Fruit fly (Drosophila melanogaster) whole organism, embryonic: ENCODE results near the gene CG4586.
A peak's percentile ranks its signal among the peaks of the same experiment; 100 is the strongest.

Experiments used
- Atf3 ChIP-seq: fragments of 200-800 bp; sonication (Bioruptor generic); optimal IDR thresholded peaks from 3 replicates; lab custom pipeline; 2016; ENCODE audit warnings: missing biosample characterization, missing genetic modification characterization
- BEAF-32 ChIP-seq: fragments of 200-800 bp; sonication (Bioruptor generic); optimal IDR thresholded peaks from 3 replicates; lab custom pipeline; 2017; ENCODE audit warnings: missing biosample characterization, missing genetic modification characterization, mild to moderate bottlenecking, moderate library complexity, missing genetic modification reagents
- C15 ChIP-seq: fragments of 200-800 bp; sonication (Bioruptor generic); IDR thresholded peaks from 3 replicates; pipeline ENCODE4 v1.3.6; 2022; ENCODE audit warnings: missing biosample characterization, missing genetic modification characterization
- CG10147 ChIP-seq: fragments of 200-800 bp; sonication (Bioruptor generic); optimal IDR thresholded peaks from 2 replicates; lab custom pipeline; 2019; ENCODE audit warnings: missing biosample characterization, mild to moderate bottlenecking, missing genetic modification characterization, moderate library complexity
- CG10267 ChIP-seq: fragments of 200-800 bp; sonication (Bioruptor generic); optimal IDR thresholded peaks from 2 replicates; lab custom pipeline; 2018; ENCODE audit warnings: missing biosample characterization, mild to moderate bottlenecking, missing genetic modification characterization, moderate library complexity
- CG10321 ChIP-seq: fragments of 200-800 bp; sonication (Bioruptor generic); IDR thresholded peaks from 2 replicates; pipeline ENCODE4 v1.3.6; 2022; ENCODE audit warnings: missing biosample characterization, missing genetic modification characterization
- CG12236 ChIP-seq: fragments of 200-800 bp; sonication (Bioruptor generic); optimal IDR thresholded peaks from 2 replicates; lab custom pipeline; 2016; ENCODE audit warnings: missing biosample characterization, missing genetic modification characterization
- CG12299 ChIP-seq: fragments of 200-800 bp; sonication (Bioruptor generic); optimal IDR thresholded peaks from 2 replicates; lab custom pipeline; 2018; ENCODE audit warnings: missing biosample characterization, mild to moderate bottlenecking, missing genetic modification characterization
- CG14050 ChIP-seq: fragments of 200-800 bp; sonication (Bioruptor generic); IDR thresholded peaks from 3 replicates; pipeline ENCODE4 v1.3.6; 2022; ENCODE audit warnings: missing biosample characterization, missing genetic modification characterization
- CG14860 ChIP-seq: fragments of 200-800 bp; sonication (Bioruptor generic); IDR thresholded peaks from 3 replicates; pipeline ENCODE4 v1.3.6; 2022; ENCODE audit warnings: missing biosample characterization, missing genetic modification characterization; ENCODE audit not compliant: partially characterized antibody
- CG1602 ChIP-seq: fragments of 200-800 bp; sonication (Bioruptor generic); optimal IDR thresholded peaks from 3 replicates; lab custom pipeline; 2016; ENCODE audit warnings: missing biosample characterization, missing genetic modification characterization
- CG17328 ChIP-seq: fragments of 200-800 bp; sonication (Bioruptor generic); IDR thresholded peaks from 2 replicates; pipeline ENCODE4 v1.3.6; 2022; ENCODE audit warnings: missing biosample characterization, missing genetic modification characterization
- CG3281 ChIP-seq: fragments of 200-800 bp; sonication (Bioruptor generic); optimal IDR thresholded peaks from 3 replicates; lab custom pipeline; 2017; ENCODE audit warnings: missing biosample characterization, mild to moderate bottlenecking, missing genetic modification characterization
- CG6791 ChIP-seq: fragments of 200-800 bp; sonication (Bioruptor generic); IDR thresholded peaks from 3 replicates; pipeline ENCODE4 v1.3.6; 2022; ENCODE audit warnings: missing biosample characterization, missing genetic modification characterization; ENCODE audit not compliant: partially characterized antibody
- CG7963 ChIP-seq: fragments of 200-800 bp; sonication (Bioruptor generic); IDR thresholded peaks from 3 replicates; pipeline ENCODE4 v1.3.6; 2022; ENCODE audit warnings: missing biosample characterization, missing genetic modification characterization; ENCODE audit not compliant: partially characterized antibody
- CG7987 ChIP-seq: fragments of 200-800 bp; sonication (Bioruptor generic); optimal IDR thresholded peaks from 2 replicates; lab custom pipeline; 2018; ENCODE audit warnings: missing biosample characterization, mild to moderate bottlenecking, missing genetic modification characterization, moderate library complexity
- CG8388 ChIP-seq: fragments of 200-800 bp; sonication (Bioruptor generic); optimal IDR thresholded peaks from 2 replicates; lab custom pipeline; 2019; ENCODE audit warnings: missing biosample characterization, mild to moderate bottlenecking, missing genetic modification characterization, moderate library complexity
- D19B ChIP-seq: fragments of 200-800 bp; sonication (Bioruptor generic); optimal IDR thresholded peaks from 2 replicates; lab custom pipeline; 2017; ENCODE audit warnings: missing biosample characterization, mild to moderate bottlenecking, missing genetic modification characterization
- Dp ChIP-seq: fragments of 200-800 bp; sonication (Bioruptor generic); optimal IDR thresholded peaks from 2 replicates; lab custom pipeline; 2018; ENCODE audit warnings: missing biosample characterization, mild to moderate bottlenecking, missing genetic modification characterization, moderate library complexity
- E2f1 ChIP-seq: fragments of 200-800 bp; sonication (Bioruptor generic); IDR thresholded peaks from 2 replicates; pipeline ENCODE4 v1.3.6; 2022; ENCODE audit warnings: missing biosample characterization, missing genetic modification characterization
- Ets65A ChIP-seq: fragments of 200-800 bp; sonication (Bioruptor generic); peaks from one replicate; lab custom pipeline; 2016; ENCODE audit warnings: missing biosample characterization, missing genetic modification characterization
- Hand ChIP-seq: fragments of 200-800 bp; sonication (Bioruptor generic); optimal IDR thresholded peaks from 2 replicates; lab custom pipeline; 2017; ENCODE audit warnings: mild to moderate bottlenecking, missing biosample characterization, missing genetic modification reagents, missing genetic modification characterization
- Hr51 ChIP-seq, 2 experiments: fragments of 200-800 bp; sonication (Bioruptor generic); optimal IDR thresholded peaks; 2 replicates in 1 of 2; 3 replicates in 1 of 2; lab custom pipeline; 2016 to 2018; ENCODE audit warnings: missing biosample characterization in 2 of 2, missing genetic modification characterization in 2 of 2, mild to moderate bottlenecking in 1 of 2, moderate library complexity in 1 of 2
- Hsf ChIP-seq: fragments of 200-800 bp; sonication (Bioruptor generic); optimal IDR thresholded peaks from 3 replicates; lab custom pipeline; 2016; ENCODE audit warnings: missing biosample characterization, missing genetic modification characterization
- MESR4 ChIP-seq: fragments of 200-800 bp; sonication (Bioruptor generic); optimal IDR thresholded peaks from 2 replicates; lab custom pipeline; 2018; ENCODE audit warnings: missing biosample characterization, mild to moderate bottlenecking, missing genetic modification characterization, moderate library complexity
- PHDP ChIP-seq: fragments of 200-800 bp; sonication (Bioruptor generic); optimal IDR thresholded peaks from 3 replicates; lab custom pipeline; 2018; ENCODE audit warnings: missing biosample characterization, mild to moderate bottlenecking, missing genetic modification characterization, moderate library complexity
- Poxn ChIP-seq: fragments of 200-800 bp; sonication (Bioruptor generic); IDR thresholded peaks from 2 replicates; pipeline ENCODE4 v1.3.6; 2022; ENCODE audit warnings: missing biosample characterization, missing genetic modification characterization
- Scr ChIP-seq: fragments of 200-800 bp; sonication (Bioruptor generic); IDR thresholded peaks from 2 replicates; pipeline ENCODE4 v1.3.6; 2022; ENCODE audit warnings: missing biosample characterization, missing genetic modification characterization; ENCODE audit not compliant: partially characterized antibody
- Side ChIP-seq: fragments of 200-800 bp; sonication (Bioruptor generic); optimal IDR thresholded peaks from 2 replicates; lab custom pipeline; 2016; ENCODE audit warnings: missing biosample characterization, missing genetic modification characterization
- Tbp ChIP-seq: fragments of >200 bp; optimal IDR thresholded peaks from 2 replicates; lab custom pipeline; 2018; ENCODE audit warnings: missing biosample characterization, missing genetic modification characterization
- ac ChIP-seq: fragments of 200-800 bp; sonication (Bioruptor generic); optimal IDR thresholded peaks from 3 replicates; lab custom pipeline; 2017; ENCODE audit warnings: missing biosample characterization, mild to moderate bottlenecking, missing genetic modification characterization
- ato ChIP-seq: fragments of 200-800 bp; sonication (Bioruptor generic); IDR thresholded peaks from 2 replicates; pipeline ENCODE4 v1.3.6; 2022; ENCODE audit warnings: missing biosample characterization, missing genetic modification characterization; ENCODE audit not compliant: partially characterized antibody
- bcd ChIP-seq: fragments of 200-800 bp; sonication (Bioruptor generic); optimal IDR thresholded peaks from 2 replicates; lab custom pipeline; 2017; ENCODE audit warnings: missing biosample characterization, mild to moderate bottlenecking, missing genetic modification characterization
- cad ChIP-seq: fragments of >200 bp; optimal IDR thresholded peaks from 2 replicates; lab custom pipeline; 2017; ENCODE audit warnings: missing biosample characterization, missing genetic modification characterization
- chm ChIP-seq: fragments of 200-800 bp; sonication (Bioruptor generic); IDR thresholded peaks from 2 replicates; pipeline ENCODE4 v1.3.6; 2022; ENCODE audit warnings: missing biosample characterization, missing genetic modification characterization
- croc ChIP-seq: fragments of 200-800 bp; sonication (Bioruptor generic); conservative IDR thresholded peaks from 3 replicates; pipeline ENCODE4 v1.3.6; 2022; ENCODE audit warnings: missing biosample characterization, missing genetic modification characterization
- gfzf ChIP-seq: fragments of 200-800 bp; sonication (Bioruptor generic); optimal IDR thresholded peaks from 2 replicates; lab custom pipeline; 2016; ENCODE audit warnings: missing biosample characterization, mild to moderate bottlenecking, missing genetic modification characterization, moderate library complexity
- insv ChIP-seq, 2 experiments: fragments of 200-800 bp; sonication (Bioruptor generic); optimal IDR thresholded peaks; 3 replicates each; lab custom pipeline; 2016 to 2018; ENCODE audit warnings: missing biosample characterization in 2 of 2, missing genetic modification characterization in 2 of 2
- jing ChIP-seq: fragments of 200-800 bp; sonication (Bioruptor generic); optimal IDR thresholded peaks from 2 replicates; lab custom pipeline; 2018; ENCODE audit warnings: missing biosample characterization, mild to moderate bottlenecking, missing genetic modification characterization
- kni ChIP-seq: fragments of 200-800 bp; sonication (Bioruptor generic); optimal IDR thresholded peaks from 3 replicates; lab custom pipeline; 2017; ENCODE audit warnings: mild to moderate bottlenecking, missing biosample characterization, missing genetic modification reagents, missing genetic modification characterization
- luna ChIP-seq: fragments of 200-800 bp; sonication (Bioruptor generic); optimal IDR thresholded peaks from 2 replicates; lab custom pipeline; 2016; ENCODE audit warnings: missing biosample characterization, missing genetic modification characterization
- mld ChIP-seq: fragments of 200-800 bp; sonication (Bioruptor generic); IDR thresholded peaks from 3 replicates; pipeline ENCODE4 v1.3.6; 2022; ENCODE audit warnings: missing biosample characterization, missing genetic modification characterization; ENCODE audit not compliant: partially characterized antibody
- org-1 ChIP-seq: fragments of 200-800 bp; sonication (Bioruptor generic); optimal IDR thresholded peaks from 2 replicates; lab custom pipeline; 2017; ENCODE audit warnings: missing biosample characterization, missing genetic modification characterization
- pb ChIP-seq: fragments of 200-800 bp; sonication (Bioruptor generic); optimal IDR thresholded peaks from 3 replicates; lab custom pipeline; 2016; ENCODE audit warnings: missing biosample characterization, missing genetic modification characterization
- sc ChIP-seq, 3 experiments: fragments of >200 bp in 2 of 3; fragments of 200-800 bp in 1 of 3; sonication (Bioruptor generic) in 1 of 3; optimal IDR thresholded peaks; 2 replicates in 2 of 3; 3 replicates in 1 of 3; lab custom pipeline; 2017; ENCODE audit warnings: mild to moderate bottlenecking in 1 of 3, missing biosample characterization in 1 of 3, missing genetic modification characterization in 1 of 3, missing genetic modification reagents in 1 of 3
- tll ChIP-seq, 2 experiments: fragments of 200-800 bp in 1 of 2; fragments of >200 bp in 1 of 2; sonication (Bioruptor generic) in 1 of 2; optimal IDR thresholded peaks; 2 replicates each; lab custom pipeline; 2017 to 2019; ENCODE audit warnings: missing biosample characterization in 2 of 2, missing genetic modification characterization in 2 of 2, mild to moderate bottlenecking in 1 of 2, moderate library complexity in 1 of 2
- unc-4 ChIP-seq: fragments of 200-800 bp; sonication (Bioruptor generic); IDR thresholded peaks from 2 replicates; pipeline ENCODE4 v1.3.6; 2022; ENCODE audit warnings: missing biosample characterization, missing genetic modification characterization; ENCODE audit not compliant: partially characterized antibody
- vnd ChIP-seq: fragments of 200-800 bp; sonication (Bioruptor generic); IDR thresholded peaks from 3 replicates; pipeline ENCODE4 v1.3.6; 2022; ENCODE audit warnings: missing biosample characterization, missing genetic modification characterization; ENCODE audit not compliant: partially characterized antibody

The CG4586 gene

dm6 chrX:7000444-7001134, 30.9 kb downstream of the CG4586 start (continued):
- TF ChIP-seq CG14860 = no peak
- no peak for TF ChIP-seq vnd (GFP tag; lab: Robert Waterston, UW)
- TF ChIP-seq CG8388 (GFP tag; lab: Kevin White, UChicago) = no peak
- TF ChIP-seq cad (GFP tag; lab: Kevin White, UChicago) = no peak
- TF ChIP-seq D19B (GFP tag; lab: Kevin White, UChicago) = peak; percentile 91
- no peak for TF ChIP-seq Ets65A (GFP tag; lab: Kevin White, UChicago)
- TF ChIP-seq BEAF-32 = no peak
- TF ChIP-seq CG10267 (tag; lab: Kevin White, UChicago) = peak; percentile 49
- TF ChIP-seq Hr51 (GFP tag; optimal IDR thresholded peaks at IDR 0.05; lab: Kevin White, UChicago) = no peak
- TF ChIP-seq C15 = no peak
- TF ChIP-seq Scr (GFP tag; lab: Robert Waterston, UW) = no peak
- TF ChIP-seq E2f1 = no peak
- TF ChIP-seq tll (GFP tag; optimal IDR thresholded peaks at IDR 0.05; lab: Kevin White, UChicago) = no peak
- no peak for TF ChIP-seq CG17328
- TF ChIP-seq Poxn (GFP tag; lab: Robert Waterston, UW) = no peak
- no peak for TF ChIP-seq Hsf
- peak; percentile 36 for TF ChIP-seq CG12236 (GFP tag; lab: Kevin White, UChicago)
- TF ChIP-seq insv (GFP tag; optimal IDR thresholded peaks at IDR 0.05; lab: Kevin White, UChicago) = no peak
- no peak for TF ChIP-seq Side (GFP tag; lab: Kevin White, UChicago)
- TF ChIP-seq mld (GFP tag; lab: Robert Waterston, UW) = no peak
- TF ChIP-seq gfzf = no peak
- TF ChIP-seq unc-4 (GFP tag; lab: Robert Waterston, UW) = no peak
- TF ChIP-seq CG10321 (GFP tag; lab: Robert Waterston, UW) = peak; percentile 87
- no peak for TF ChIP-seq pb (GFP tag; lab: Kevin White, UChicago)
- TF ChIP-seq CG14050 = no peak
- no peak for TF ChIP-seq CG6791 (GFP tag; lab: Robert Waterston, UW)
- TF ChIP-seq ac = no peak

- TF ChIP-seq Dp (GFP tag; lab: Kevin White, UChicago) = no peak
- TF ChIP-seq CG10147 (GFP tag; lab: Kevin White, UChicago) = no peak
- TF ChIP-seq Hand (GFP tag; lab: Kevin White, UChicago) = peak; percentile 17
- TF ChIP-seq jing (GFP tag; lab: Kevin White, UChicago) = no peak
- no peak for TF ChIP-seq kni (GFP tag; lab: Kevin White, UChicago)
- no peak for TF ChIP-seq luna (GFP tag; lab: Kevin White, UChicago)
- peak; percentile 4 for TF ChIP-seq bcd (GFP tag; lab: Kevin White, UChicago)
- peak; percentile 21 for TF ChIP-seq CG3281 (GFP tag; lab: Kevin White, UChicago)
- peak; percentile 36 for TF ChIP-seq CG12299
- TF ChIP-seq chm (GFP tag; lab: Robert Waterston, UW) = peak; percentile 38
- TF ChIP-seq CG7987 (GFP tag; lab: Kevin White, UChicago) = no peak
- no peak for TF ChIP-seq CG7963 (GFP tag; lab: Robert Waterston, UW)
- TF ChIP-seq MESR4 (GFP tag; lab: Kevin White, UChicago) = no peak
- TF ChIP-seq CG1602 (GFP tag; lab: Kevin White, UChicago) = peak; percentile 22
- no peak for TF ChIP-seq croc (GFP tag; lab: Robert Waterston, UW)
- TF ChIP-seq CG12236 (GFP tag; lab: Kevin White, UChicago) = no peak
- TF ChIP-seq Atf3 = no peak
- no peak for TF ChIP-seq C15
- TF ChIP-seq org-1 = peak; percentile 39
- TF ChIP-seq PHDP (tag; lab: Kevin White, UChicago) = peak; percentile 23
- TF ChIP-seq ato (GFP tag; lab: Robert Waterston, UW) = no peak
- TF ChIP-seq Tbp (GFP tag; lab: Kevin White, UChicago) = no peak
- TF ChIP-seq sc (optimal IDR thresholded peaks at IDR 0.05; lab: Kevin White, UChicago) = no peak
- peak; percentile 22 for TF ChIP-seq sc (GFP tag; optimal IDR thresholded peaks at IDR 0.05; lab: Kevin White, UChicago)
Observed at dm6 chrX:7001135-7001769, 31.5 kb downstream of the CG4586 start.
